Worm (Caenorhabditis elegans) whole organism, late embryonic: ENCODE results near the gene F59B10.4.

Source experiments
- ets-4 ChIP-seq: sonication (generic microtip); optimal IDR thresholded peaks from 2 replicates; lab custom pipeline; 2016; ENCODE audit warnings: missing genetic modification characterization, missing compliant biosample characterization
- pax-1 ChIP-seq: fragments of 150-350 bp; optimal IDR thresholded peaks from 2 replicates; lab custom pipeline; 2014; ENCODE audit warnings: missing biosample characterization, missing genetic modification characterization
- unc-86 ChIP-seq: sonication (generic microtip); optimal IDR thresholded peaks from 2 replicates; lab custom pipeline; 2016; ENCODE audit warnings: missing genetic modification characterization, missing compliant biosample characterization

DNA sequence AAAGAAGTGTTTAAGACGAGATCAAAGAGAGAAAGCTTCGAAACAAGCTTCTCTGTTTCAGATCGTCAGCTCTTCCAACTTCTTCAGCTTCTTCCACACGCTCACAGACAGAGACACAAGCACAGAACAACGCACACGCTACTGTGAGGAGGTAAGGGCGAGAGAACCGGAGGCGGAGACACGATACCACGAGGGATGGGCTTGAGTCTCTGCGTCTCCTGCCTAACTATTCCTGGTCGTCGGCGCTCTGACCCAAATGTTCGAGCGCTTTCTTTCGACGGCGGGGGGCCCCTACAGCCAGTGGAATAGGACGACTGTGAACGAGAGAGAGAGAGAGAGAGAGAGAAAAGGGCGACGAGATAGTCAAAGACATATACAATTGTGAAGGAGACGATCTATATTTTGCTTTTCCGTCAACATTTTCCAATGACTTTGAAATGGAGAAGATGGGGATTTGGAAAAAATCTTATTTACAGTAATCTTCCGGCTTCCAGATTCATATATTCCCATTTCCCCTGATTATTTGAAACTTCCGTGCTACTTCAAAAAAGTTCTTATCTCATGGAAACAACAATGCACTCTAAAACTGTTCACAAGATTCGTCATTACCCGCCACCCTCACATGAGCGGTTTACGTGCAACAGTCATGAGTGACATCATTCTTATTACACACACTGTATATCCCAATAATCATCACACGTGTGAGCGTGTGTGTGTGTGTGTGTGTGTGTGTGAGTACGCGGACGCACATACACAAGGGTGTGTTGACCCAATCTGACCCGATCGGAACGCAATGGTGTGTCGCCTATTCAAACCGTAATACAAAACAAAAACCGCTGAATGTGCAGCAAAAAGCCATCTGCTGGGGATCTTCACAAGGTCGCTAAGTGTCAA, 30.1 kb upstream of the F59B10.4 start:
- peak; percentile 76 for TF ChIP-seq ets-4
- TF ChIP-seq unc-86 (tag; lab: Kevin White, UChicago), result no peak
- TF ChIP-seq pax-1, result peak; percentile 42
